Worm (Caenorhabditis elegans): ENCODE measurements around the gene R151.10.

ce11 chrIII:7181822-7182221 lies 48.9 kb downstream of the R151.10 start, which contains the start of gene epg-4:
- TF ChIP-seq unc-39 (tag; optimal IDR thresholded peaks at IDR 0.05) (no peak), ztf-4 (tag; optimal IDR thresholded peaks at IDR 0.05) (no peak), mdl-1 (tag; optimal IDR thresholded peaks at IDR 0.05) (no peak), nhr-237 (tag; optimal IDR thresholded peaks at IDR 0.05) (no peak), ZK546.5 (tag; optimal IDR thresholded peaks at IDR 0.05) (no peak), lin-13 (GFP tag; optimal IDR thresholded peaks at IDR 0.05) (no peak), nhr-11 (tag; optimal IDR thresholded peaks at IDR 0.05) (no peak), aly-2 (tag; optimal IDR thresholded peaks at IDR 0.05) (no peak), snpc-4 (tag; optimal IDR thresholded peaks at IDR 0.05) (no peak), nhr-10 (tag; optimal IDR thresholded peaks at IDR 0.05) (no peak), R02D3.7 (tag; optimal IDR thresholded peaks at IDR 0.05) (no peak), ceh-16 (tag; optimal IDR thresholded peaks at IDR 0.05) (no peak), crh-2 (tag; optimal IDR thresholded peaks at IDR 0.05) (peak; percentile 21)

Data from whole organism, L2 larva.